Worm (Caenorhabditis elegans) whole organism, late embryonic: ENCODE results near the gene Y39B6A.34.

Experiments used
- K09A11.1 ChIP-seq: sonication (generic microtip); optimal IDR thresholded peaks from 2 replicates; lab custom pipeline; 2017; ENCODE audit warnings: antibody characterized with exemption, mild to moderate bottlenecking, missing genetic modification characterization, missing compliant biosample characterization; ENCODE audit not compliant: insufficient read depth
- ama-1 ChIP-seq: fragments of 150-350 bp; optimal IDR thresholded peaks from 2 replicates; lab custom pipeline; 2014
- elt-2 ChIP-seq: sonication (generic microtip); optimal IDR thresholded peaks from 2 replicates; lab custom pipeline; 2016; ENCODE audit warnings: missing genetic modification reagents, missing genetic modification characterization, missing compliant biosample characterization
- odd-2 ChIP-seq: sonication (generic microtip); optimal IDR thresholded peaks from 2 replicates; lab custom pipeline; 2017; ENCODE audit warnings: antibody characterized with exemption, mild to moderate bottlenecking, missing genetic modification characterization, missing compliant biosample characterization
- pha-2 ChIP-seq: sonication (generic microtip); optimal IDR thresholded peaks from 2 replicates; lab custom pipeline; 2017; ENCODE audit warnings: mild to moderate bottlenecking, missing genetic modification characterization, missing compliant biosample characterization
- unc-3 ChIP-seq, 2 experiments: fragments of 200-800 bp in 1 of 2; sonication (Bioruptor generic) in 1 of 2; sonication (generic microtip) in 1 of 2; conservative IDR thresholded peaks in 1 of 2; optimal IDR thresholded peaks in 1 of 2; 2 replicates each; pipeline versions ENCODE4 v1.3.6 to Lab custom; 2016 to 2022; ENCODE audit warnings: missing compliant biosample characterization in 2 of 2, missing genetic modification characterization in 2 of 2, missing genetic modification reagents in 1 of 2

DNA sequence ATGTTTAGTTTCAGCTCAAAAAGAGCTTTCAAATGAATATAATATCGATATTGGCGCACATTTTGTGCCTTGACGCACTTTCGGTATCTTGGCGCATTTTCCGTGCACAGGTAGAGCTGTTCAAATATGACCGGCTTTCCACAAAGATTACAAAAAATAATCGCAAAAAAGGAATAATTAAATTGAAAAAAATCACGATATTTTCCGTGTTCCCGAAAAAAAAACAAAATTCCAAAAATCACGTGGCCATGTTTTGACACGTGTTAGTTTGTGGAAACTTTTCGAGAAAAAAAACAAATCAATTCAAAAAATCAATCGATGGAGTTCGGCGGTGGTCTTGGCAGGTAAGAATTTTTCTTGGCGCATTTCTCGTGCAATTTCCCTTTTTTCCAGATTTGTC lies 25.3 kb downstream of the Y39B6A.34 start, which contains the start of gene Y39B6A.25:
- TF ChIP-seq pha-2 (tag; lab: Kevin White, UChicago) (no peak), unc-3 (GFP tag; conservative IDR thresholded peaks at IDR 0.05; lab: Robert Waterston, UW) (no peak), unc-3 (tag; optimal IDR thresholded peaks at IDR 0.05; lab: Kevin White, UChicago) (no peak), ama-1 (lab: Kevin White, UChicago) (no peak), odd-2 (tag; lab: Kevin White, UChicago) (no peak), K09A11.1 (tag; lab: Kevin White, UChicago) (no peak), elt-2 (no peak)
